Fruit fly (Drosophila melanogaster) Kc167 (cell line): ENCODE data around the gene CG44098.

ENCODE experiments used
- Myc ChIP-seq: fragments of >200 bp; optimal IDR thresholded peaks from 2 replicates; lab custom pipeline; 2017; ENCODE audit warnings: missing external identifiers
- Sin3A ChIP-seq: fragments of >200 bp; optimal IDR thresholded peaks from 2 replicates; lab custom pipeline; 2018; ENCODE audit warnings: missing external identifiers
- h ChIP-seq: fragments of >200 bp; optimal IDR thresholded peaks from 3 replicates; lab custom pipeline; 2018; ENCODE audit warnings: missing external identifiers
- insv ChIP-seq: fragments of >200 bp; optimal IDR thresholded peaks from 3 replicates; lab custom pipeline; 2018; ENCODE audit warnings: missing external identifiers
- psq ChIP-seq: fragments of >200 bp; optimal IDR thresholded peaks from 2 replicates; lab custom pipeline; 2017; ENCODE audit warnings: missing external identifiers
- ttk ChIP-seq: sonication (Bioruptor generic); optimal IDR thresholded peaks from 2 replicates; lab custom pipeline; 2017; ENCODE audit warnings: missing external identifiers

dm6 chr3R:4809944-4810653 is 37.1 kb upstream of the CG44098 start:
- TF ChIP-seq psq (no peak), h (lab: Kevin White, UChicago) (no peak), insv (lab: Kevin White, UChicago) (no peak), Sin3A (lab: Kevin White, UChicago) (no peak), ttk (no peak), Myc (lab: Kevin White, UChicago) (no peak)
